Fruit fly (Drosophila melanogaster): ENCODE data around the gene Ir94c.

DNA sequence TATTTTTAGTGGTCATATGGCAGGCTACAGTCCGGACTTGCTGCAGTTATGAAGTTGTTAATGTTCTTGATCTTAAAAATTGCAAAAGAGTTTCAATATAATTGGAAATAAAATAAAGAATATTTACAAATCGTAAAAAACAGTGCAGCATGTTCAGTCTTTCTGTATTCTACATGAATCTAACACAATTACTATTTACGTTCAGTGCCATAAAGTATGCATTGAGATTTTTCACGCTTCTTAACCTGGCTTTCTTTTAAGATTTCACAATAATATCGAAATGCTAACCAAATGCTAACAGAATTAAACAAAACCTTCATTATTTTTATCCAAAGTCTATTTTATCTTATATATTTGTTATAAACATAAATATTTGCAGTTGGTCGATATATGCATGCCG is 46.7 kb downstream of the Ir94c start:
- TF ChIP-seq CG6854 (GFP tag; optimal IDR thresholded peaks at IDR 0.05) (no peak), Sox15 (GFP tag; optimal IDR thresholded peaks at IDR 0.05) (no peak), Lpt (GFP tag; optimal IDR thresholded peaks at IDR 0.05) (no peak), CG1621 (tag; optimal IDR thresholded peaks at IDR 0.05) (no peak), CG6276 (GFP tag; optimal IDR thresholded peaks at IDR 0.05) (no peak), ss (GFP tag; optimal IDR thresholded peaks at IDR 0.05) (no peak), Sox102F (GFP tag; optimal IDR thresholded peaks at IDR 0.05) (no peak), CG6163 (GFP tag; IDR thresholded peaks at IDR 0.05) (no peak), topi (GFP tag; optimal IDR thresholded peaks at IDR 0.05) (no peak), CG16779 (tag; optimal IDR thresholded peaks at IDR 0.05) (no peak), Gug (GFP tag; IDR thresholded peaks at IDR 0.05) (no peak), CG32006 (GFP tag; optimal IDR thresholded peaks at IDR 0.05) (no peak), Smox (GFP tag; optimal IDR thresholded peaks at IDR 0.05) (no peak)
